Worm (Caenorhabditis elegans) whole organism, L4 larva: ENCODE data around the gene srg-26.

Experiments
- ZK546.5 ChIP-seq, 2 experiments: sonication (generic microtip); optimal IDR thresholded peaks; 2 replicates each; lab custom pipeline; 2017; ENCODE audit warnings: missing biosample characterization in 2 of 2, missing genetic modification characterization in 2 of 2
- ama-1 ChIP-seq: fragments of 150-350 bp; optimal IDR thresholded peaks from 2 replicates; lab custom pipeline; 2014; ENCODE audit warnings: inconsistent platforms, mixed read lengths
- cey-2 ChIP-seq: sonication (generic microtip); optimal IDR thresholded peaks from 3 replicates; lab custom pipeline; 2017; ENCODE audit warnings: missing genetic modification characterization, mild to moderate bottlenecking, missing compliant biosample characterization, antibody characterized with exemption, borderline replicate concordance; ENCODE audit not compliant: insufficient read depth
- dpl-1 ChIP-seq: fragments of 150-350 bp; optimal IDR thresholded peaks from 2 replicates; lab custom pipeline; 2014; ENCODE audit warnings: missing biosample characterization, missing genetic modification reagents, missing genetic modification characterization
- fos-1 ChIP-seq: fragments of 150-350 bp; optimal IDR thresholded peaks from 2 replicates; lab custom pipeline; 2014; ENCODE audit warnings: missing biosample characterization, missing genetic modification characterization
- lin-15B ChIP-seq: fragments of 150-350 bp; sonication (generic microtip); optimal IDR thresholded peaks from 3 replicates; lab custom pipeline; 2014; ENCODE audit warnings: missing biosample characterization, missing genetic modification characterization
- lin-29 ChIP-seq: fragments of 200-800 bp; sonication (Bioruptor generic); IDR thresholded peaks from 2 replicates; pipeline ENCODE4 v1.3.6; 2022; ENCODE audit warnings: missing genetic modification reagents, missing genetic modification characterization, missing compliant biosample characterization
- nhr-237 ChIP-seq: sonication (generic microtip); optimal IDR thresholded peaks from 2 replicates; lab custom pipeline; 2017; ENCODE audit warnings: missing biosample characterization, missing genetic modification characterization
- nhr-6 ChIP-seq: fragments of 150-350 bp; optimal IDR thresholded peaks from 2 replicates; lab custom pipeline; 2014; ENCODE audit warnings: missing biosample characterization, missing genetic modification characterization
- nhr-77 ChIP-seq: fragments of 150-350 bp; optimal IDR thresholded peaks from 2 replicates; lab custom pipeline; 2014; ENCODE audit warnings: missing biosample characterization, missing genetic modification characterization
- pqm-1 ChIP-seq: sonication (generic microtip); optimal IDR thresholded peaks from 2 replicates; lab custom pipeline; 2017; ENCODE audit warnings: missing biosample characterization, missing genetic modification characterization
- snpc-4 ChIP-seq: fragments of 150-350 bp; optimal IDR thresholded peaks from 2 replicates; lab custom pipeline; 2014; ENCODE audit warnings: missing biosample characterization, missing genetic modification characterization
- unc-62 ChIP-seq, 3 experiments: fragments of 150-350 bp in 1 of 3; sonication (generic microtip); optimal IDR thresholded peaks in 2 of 3; peaks in 1 of 3; 1 replicate in 1 of 3; 2 replicates in 2 of 3; lab custom pipeline; 2014 to 2017; ENCODE audit warnings: missing biosample characterization in 3 of 3, missing genetic modification characterization in 3 of 3, missing genetic modification reagents in 3 of 3, missing genotype in 1 of 3

ce11 chrV:5362220-5362619, 31.2 kb downstream of the srg-26 start:
- TF ChIP-seq lin-29 (GFP tag; lab: Robert Waterston, UW) (no peak), nhr-6 (no peak), ama-1 (lab: Kevin White, UChicago) (no peak), cey-2 (tag; lab: Kevin White, UChicago) (no peak), pqm-1 (tag; lab: Kevin White, UChicago) (no peak), lin-15B (tag; lab: Kevin White, UChicago) (no peak), nhr-77 (tag; lab: Kevin White, UChicago) (no peak), ZK546.5 (tag; optimal IDR thresholded peaks at IDR 0.05; lab: Kevin White, UChicago) (no peak), unc-62 (GFP tag; optimal IDR thresholded peaks at IDR 0.05 in 1 of 2; lab: Kevin White, UChicago) (no peak), unc-62 (tag; optimal IDR thresholded peaks at IDR 0.05; lab: Kevin White, UChicago) (no peak), snpc-4 (tag; lab: Kevin White, UChicago) (no peak), dpl-1 (no peak), nhr-237 (tag; lab: Kevin White, UChicago) (no peak), fos-1 (tag; lab: Kevin White, UChicago) (no peak)
